Fruit fly (Drosophila melanogaster) whole organism, embryonic: ENCODE measurements around the gene RpL34b.

Source experiments
- CG10147 ChIP-seq: fragments of 200-800 bp; sonication (Bioruptor generic); optimal IDR thresholded peaks from 2 replicates; lab custom pipeline; 2019; ENCODE audit warnings: missing biosample characterization, mild to moderate bottlenecking, missing genetic modification characterization, moderate library complexity
- CG11247 ChIP-seq: fragments of 200-800 bp; sonication (Bioruptor generic); IDR thresholded peaks from 2 replicates; pipeline ENCODE4 v1.3.6; 2022; ENCODE audit warnings: missing biosample characterization, missing genetic modification characterization
- CG11398 ChIP-seq: fragments of 200-800 bp; sonication (Bioruptor generic); optimal IDR thresholded peaks from 2 replicates; lab custom pipeline; 2016; ENCODE audit warnings: missing biosample characterization, missing genetic modification characterization
- CG12071 ChIP-seq: fragments of 200-800 bp; sonication (Bioruptor generic); optimal IDR thresholded peaks from 3 replicates; lab custom pipeline; 2018; ENCODE audit warnings: missing biosample characterization, mild to moderate bottlenecking, missing genetic modification characterization
- CG13296 ChIP-seq: fragments of 200-800 bp; sonication (Bioruptor generic); optimal IDR thresholded peaks from 3 replicates; lab custom pipeline; 2018; ENCODE audit warnings: missing biosample characterization, mild to moderate bottlenecking, missing genetic modification characterization
- CG13775 ChIP-seq: fragments of 200-800 bp; sonication (Bioruptor generic); optimal IDR thresholded peaks from 3 replicates; lab custom pipeline; 2017; ENCODE audit warnings: missing biosample characterization, mild to moderate bottlenecking, missing genetic modification characterization
- CG13894 ChIP-seq: fragments of 200-800 bp; sonication (Bioruptor generic); optimal IDR thresholded peaks from 3 replicates; lab custom pipeline; 2018; ENCODE audit warnings: missing biosample characterization, mild to moderate bottlenecking, missing genetic modification characterization, moderate library complexity
- CG1529 ChIP-seq: fragments of 200-800 bp; sonication (Bioruptor generic); optimal IDR thresholded peaks from 3 replicates; lab custom pipeline; 2018; ENCODE audit warnings: missing biosample characterization, missing genetic modification characterization
- CG17359 ChIP-seq: fragments of 200-800 bp; sonication (Bioruptor generic); optimal IDR thresholded peaks from 3 replicates; lab custom pipeline; 2018; ENCODE audit warnings: missing biosample characterization, mild to moderate bottlenecking, missing genetic modification characterization, moderate library complexity
- CG17612 ChIP-seq: fragments of 200-800 bp; sonication (Bioruptor generic); IDR thresholded peaks from 2 replicates; pipeline ENCODE4 v1.3.6; 2022; ENCODE audit warnings: missing biosample characterization, missing genetic modification characterization
- CG18764 ChIP-seq: fragments of 200-800 bp; sonication (Bioruptor generic); optimal IDR thresholded peaks from 3 replicates; lab custom pipeline; 2016; ENCODE audit warnings: missing biosample characterization, missing genetic modification characterization
- CG2116 ChIP-seq: fragments of 200-800 bp; sonication (Bioruptor generic); optimal IDR thresholded peaks from 3 replicates; lab custom pipeline; 2018; ENCODE audit warnings: missing biosample characterization, mild to moderate bottlenecking, missing genetic modification characterization
- CG2678 ChIP-seq: fragments of 200-800 bp; sonication (Bioruptor generic); optimal IDR thresholded peaks from 3 replicates; lab custom pipeline; 2019; ENCODE audit warnings: missing biosample characterization, mild to moderate bottlenecking, missing genetic modification characterization, moderate library complexity
- CG31365 ChIP-seq: fragments of 200-800 bp; sonication (Bioruptor generic); optimal IDR thresholded peaks from 2 replicates; lab custom pipeline; 2018; ENCODE audit warnings: missing biosample characterization, mild to moderate bottlenecking, missing genetic modification characterization
- CG32532 ChIP-seq: fragments of 200-800 bp; sonication (Bioruptor generic); IDR thresholded peaks from 2 replicates; pipeline ENCODE4 v1.3.6; 2022; ENCODE audit warnings: missing biosample characterization, missing genetic modification characterization
- CG32772 ChIP-seq: fragments of 200-800 bp; sonication (Bioruptor generic); IDR thresholded peaks from 2 replicates; pipeline ENCODE4 v1.3.6; 2022; ENCODE audit warnings: missing biosample characterization, missing genetic modification characterization
- CG34376 ChIP-seq: fragments of 200-800 bp; sonication (Bioruptor generic); optimal IDR thresholded peaks from 2 replicates; lab custom pipeline; 2018; ENCODE audit warnings: missing biosample characterization, mild to moderate bottlenecking, missing genetic modification characterization
- CG3726 ChIP-seq: fragments of 200-800 bp; sonication (Bioruptor generic); IDR thresholded peaks from 3 replicates; pipeline ENCODE4, ENCODE4 v1.3.6; 2022; ENCODE audit warnings: missing biosample characterization, missing genetic modification characterization
- CG4404 ChIP-seq: fragments of 200-800 bp; sonication (Bioruptor generic); IDR thresholded peaks from 2 replicates; pipeline ENCODE4 v1.3.6; 2022; ENCODE audit warnings: missing biosample characterization, missing genetic modification characterization
- CG6254 ChIP-seq: fragments of 200-800 bp; sonication (Bioruptor generic); optimal IDR thresholded peaks from 3 replicates; lab custom pipeline; 2017; ENCODE audit warnings: mild to moderate bottlenecking, missing biosample characterization, missing genetic modification reagents, missing genetic modification characterization
- CG6765 ChIP-seq: fragments of 200-800 bp; sonication (Bioruptor generic); optimal IDR thresholded peaks from 3 replicates; lab custom pipeline; 2017; ENCODE audit warnings: missing biosample characterization, mild to moderate bottlenecking, missing genetic modification characterization
- CG9215 ChIP-seq: fragments of 200-800 bp; sonication (Bioruptor generic); IDR thresholded peaks from 2 replicates; pipeline ENCODE4 v1.3.6; 2022; ENCODE audit warnings: missing biosample characterization, missing genetic modification characterization
- CG9727 ChIP-seq: fragments of 200-800 bp; sonication (Bioruptor generic); optimal IDR thresholded peaks from 3 replicates; lab custom pipeline; 2017; ENCODE audit warnings: missing biosample characterization, mild to moderate bottlenecking, missing genetic modification characterization
- Dek ChIP-seq: fragments of 200-800 bp; sonication (Bioruptor generic); optimal IDR thresholded peaks from 3 replicates; lab custom pipeline; 2019; ENCODE audit warnings: missing biosample characterization, mild to moderate bottlenecking, missing genetic modification characterization, moderate library complexity
- Dip2 ChIP-seq: fragments of 200-800 bp; sonication (Bioruptor generic); IDR thresholded peaks from 2 replicates; pipeline ENCODE4 v1.3.6; 2022; ENCODE audit warnings: missing biosample characterization, missing genetic modification characterization
- Doc2 ChIP-seq: fragments of 200-800 bp; sonication (Bioruptor generic); IDR thresholded peaks from 2 replicates; pipeline ENCODE4 v1.3.6; 2022; ENCODE audit warnings: missing biosample characterization, missing genetic modification characterization
- H15 ChIP-seq: fragments of 200-800 bp; sonication (Bioruptor generic); IDR thresholded peaks from 3 replicates; pipeline ENCODE4 v1.3.6; 2022; ENCODE audit warnings: missing biosample characterization, missing genetic modification characterization
- Lpt ChIP-seq: fragments of >200 bp; optimal IDR thresholded peaks from 2 replicates; lab custom pipeline; 2018; ENCODE audit warnings: missing biosample characterization, missing genetic modification characterization
- Nf-YC ChIP-seq: fragments of 200-800 bp; optimal IDR thresholded peaks from 3 replicates; lab custom pipeline; 2019; ENCODE audit warnings: missing biosample characterization, mild to moderate bottlenecking, missing genetic modification characterization, moderate library complexity
- Ravus ChIP-seq: fragments of 200-800 bp; sonication (Bioruptor generic); IDR thresholded peaks from 2 replicates; pipeline ENCODE4 v1.3.6; 2022; ENCODE audit warnings: missing biosample characterization, missing genetic modification characterization
- Rfx ChIP-seq: fragments of 200-800 bp; sonication (Bioruptor generic); IDR thresholded peaks from 2 replicates; pipeline ENCODE4 v1.3.6; 2022; ENCODE audit warnings: missing biosample characterization, missing genetic modification characterization
- ab ChIP-seq: fragments of 200-800 bp; sonication (Bioruptor generic); optimal IDR thresholded peaks from 2 replicates; lab custom pipeline; 2016; ENCODE audit warnings: missing biosample characterization, missing genetic modification characterization
- ase ChIP-seq: fragments of 200-800 bp; sonication (Bioruptor generic); IDR thresholded peaks from 3 replicates; pipeline ENCODE4 v1.3.6; 2022; ENCODE audit warnings: missing biosample characterization, missing genetic modification characterization
- corto ChIP-seq: fragments of 200-800 bp; sonication (Bioruptor generic); optimal IDR thresholded peaks from 2 replicates; lab custom pipeline; 2016; ENCODE audit warnings: missing biosample characterization, mild to moderate bottlenecking, missing genetic modification characterization, moderate library complexity
- dm ChIP-seq: fragments of 200-800 bp; sonication (Bioruptor generic); optimal IDR thresholded peaks from 3 replicates; lab custom pipeline; 2016; ENCODE audit warnings: missing biosample characterization, missing genetic modification characterization
- gem ChIP-seq: fragments of 200-800 bp; sonication (Bioruptor generic); optimal IDR thresholded peaks from 2 replicates; lab custom pipeline; 2019; ENCODE audit warnings: missing biosample characterization, mild to moderate bottlenecking, missing genetic modification characterization, moderate library complexity
- grau ChIP-seq: fragments of 200-800 bp; optimal IDR thresholded peaks from 3 replicates; lab custom pipeline; 2019; ENCODE audit warnings: missing biosample characterization, mild to moderate bottlenecking, missing genetic modification characterization, moderate library complexity
- lmd ChIP-seq: fragments of 200-800 bp; sonication (Bioruptor generic); IDR thresholded peaks from 2 replicates; pipeline ENCODE4 v1.3.6; 2022; ENCODE audit warnings: missing biosample characterization, missing genetic modification characterization
- mirr ChIP-seq: fragments of 200-800 bp; sonication (Bioruptor generic); optimal IDR thresholded peaks from 3 replicates; lab custom pipeline; 2018; ENCODE audit warnings: missing biosample characterization, mild to moderate bottlenecking, missing genetic modification characterization
- nerfin-2 ChIP-seq: fragments of 200-800 bp; sonication (Bioruptor generic); IDR thresholded peaks from 2 replicates; pipeline ENCODE4 v1.3.6; 2022; ENCODE audit warnings: missing biosample characterization, missing genetic modification characterization; ENCODE audit not compliant: partially characterized antibody
- nom ChIP-seq: fragments of 200-800 bp; sonication (Bioruptor generic); optimal IDR thresholded peaks from 2 replicates; lab custom pipeline; 2017; ENCODE audit warnings: missing biosample characterization, missing genetic modification characterization, mild to moderate bottlenecking, moderate library complexity, missing genetic modification reagents
- peb ChIP-seq: fragments of 200-800 bp; sonication (Bioruptor generic); IDR thresholded peaks from 2 replicates; pipeline ENCODE4 v1.3.6; 2022; ENCODE audit warnings: missing biosample characterization, missing genetic modification characterization
- pnt ChIP-seq: fragments of 200-800 bp; sonication (Bioruptor generic); optimal IDR thresholded peaks from 3 replicates; lab custom pipeline; 2016; ENCODE audit warnings: missing biosample characterization, missing genetic modification characterization
- pzg ChIP-seq: fragments of 200-800 bp; sonication (Bioruptor generic); optimal IDR thresholded peaks from 3 replicates; lab custom pipeline; 2018; ENCODE audit warnings: missing biosample characterization, mild to moderate bottlenecking, missing genetic modification characterization, moderate library complexity
- rib ChIP-seq: fragments of 200-800 bp; sonication (Bioruptor generic); IDR thresholded peaks from 2 replicates; pipeline ENCODE4 v1.3.6; 2022; ENCODE audit warnings: missing biosample characterization, missing genetic modification characterization
- salm ChIP-seq: fragments of 200-800 bp; sonication (Bioruptor generic); optimal IDR thresholded peaks from 2 replicates; lab custom pipeline; 2018; ENCODE audit warnings: missing biosample characterization, mild to moderate bottlenecking, missing genetic modification characterization
- sisA ChIP-seq: fragments of 200-800 bp; sonication (Bioruptor generic); IDR thresholded peaks from 2 replicates; pipeline ENCODE4 v1.3.6; 2022; ENCODE audit warnings: missing biosample characterization, missing genetic modification characterization
- slbo ChIP-seq: fragments of 200-800 bp; sonication (Bioruptor generic); IDR thresholded peaks from 2 replicates; pipeline ENCODE4 v1.3.6; 2022; ENCODE audit warnings: missing biosample characterization, missing genetic modification characterization
- tin ChIP-seq: fragments of 200-800 bp; sonication (Bioruptor generic); optimal IDR thresholded peaks from 3 replicates; lab custom pipeline; 2016; ENCODE audit warnings: missing biosample characterization, missing genetic modification characterization
- tll ChIP-seq, 2 experiments: fragments of 200-800 bp in 1 of 2; fragments of >200 bp in 1 of 2; sonication (Bioruptor generic) in 1 of 2; optimal IDR thresholded peaks; 2 replicates each; lab custom pipeline; 2017 to 2019; ENCODE audit warnings: missing biosample characterization in 2 of 2, missing genetic modification characterization in 2 of 2, mild to moderate bottlenecking in 1 of 2, moderate library complexity in 1 of 2
- zfh2 ChIP-seq: fragments of 200-800 bp; sonication (Bioruptor generic); optimal IDR thresholded peaks from 2 replicates; lab custom pipeline; 2016; ENCODE audit warnings: missing biosample characterization, missing genetic modification characterization

Gene RpL34b

dm6 chr3R:9401127-9401603, at the start of gene RpL34b, which contains the start of gene CG8132 (continued):
- TF ChIP-seq CG17612 (GFP tag; lab: Robert Waterston, UW) (peak; percentile 91), CG13296 (peak; percentile 97), CG11398 (peak; percentile 91), CG6765 (GFP tag; lab: Kevin White, UChicago) (peak; percentile 94), Dip2 (GFP tag; lab: Robert Waterston, UW) (peak; percentile 34; the same call in 1 of the 2 replicates), CG2116 (GFP tag; lab: Kevin White, UChicago) (peak; percentile 91), grau (tag; lab: Kevin White, UChicago) (peak; percentile 95), CG9215 (GFP tag; lab: Robert Waterston, UW) (peak; percentile 95), Rfx (GFP tag; lab: Robert Waterston, UW) (peak; percentile 99), tll (GFP tag; optimal IDR thresholded peaks at IDR 0.05; lab: Kevin White, UChicago) (peak in 1 of 2 experiments; percentile 58), corto (GFP tag; lab: Kevin White, UChicago) (peak; percentile 88), pnt (GFP tag; lab: Kevin White, UChicago) (peak; percentile 95), Nf-YC (peak; percentile 91), H15 (peak; percentile 94), rib (peak; percentile 96), CG6254 (GFP tag; lab: Kevin White, UChicago) (peak; percentile 79), CG13894 (tag; lab: Kevin White, UChicago) (peak; percentile 97), salm (tag; lab: Kevin White, UChicago) (peak; percentile 91), Doc2 (GFP tag; lab: Robert Waterston, UW) (peak; percentile 89), CG13775 (GFP tag; lab: Kevin White, UChicago) (peak; percentile 96), CG17359 (tag; lab: Kevin White, UChicago) (peak; percentile 93), Dek (tag; lab: Kevin White, UChicago) (peak; percentile 96), zfh2 (GFP tag; lab: Kevin White, UChicago) (peak; percentile 98), CG32532 (GFP tag; lab: Robert Waterston, UW) (peak; percentile 98), ase (GFP tag; lab: Robert Waterston, UW) (peak; percentile 94), CG31365 (peak; percentile 73), CG34376 (GFP tag; lab: Kevin White, UChicago) (peak; percentile 99), ab (GFP tag; lab: Kevin White, UChicago) (peak; percentile 87), peb (GFP tag; lab: Robert Waterston, UW) (peak; percentile 90), sisA (GFP tag; lab: Robert Waterston, UW) (peak; percentile 96), CG32772 (GFP tag; lab: Robert Waterston, UW) (peak; percentile 96), CG1529 (peak; percentile 90), lmd (peak; percentile 95), CG12071 (GFP tag; lab: Kevin White, UChicago) (peak; percentile 91), CG10147 (GFP tag; lab: Kevin White, UChicago) (peak; percentile 94), Lpt (GFP tag; lab: Kevin White, UChicago) (no peak), nom (GFP tag; lab: Kevin White, UChicago) (peak; percentile 90), mirr (GFP tag; lab: Kevin White, UChicago) (peak; percentile 98), CG4404 (GFP tag; lab: Robert Waterston, UW) (peak; percentile 95), CG9727 (GFP tag; lab: Kevin White, UChicago) (peak; percentile 96), Ravus (GFP tag; lab: Robert Waterston, UW) (peak; percentile 79), pzg (GFP tag; lab: Kevin White, UChicago) (peak; percentile 97), dm (peak; percentile 100), gem (peak; percentile 98), CG3726 (GFP tag; lab: Robert Waterston, UW) (peak; percentile 89), tin (peak; percentile 95), CG18764 (GFP tag; lab: Kevin White, UChicago) (peak; percentile 94), CG11247 (GFP tag; lab: Robert Waterston, UW) (peak; percentile 97), CG2678 (tag; lab: Kevin White, UChicago) (peak; percentile 95), nerfin-2 (GFP tag; lab: Robert Waterston, UW) (no peak), slbo (peak; percentile 98)
